Worm (Caenorhabditis elegans) whole organism, L4/young adult: ENCODE measurements around the gene F39D8.3.

Experiments
- dao-5 ChIP-seq: sonication (generic microtip); optimal IDR thresholded peaks from 2 replicates; lab custom pipeline; 2016; ENCODE audit warnings: missing genotype, missing genetic modification characterization, moderate library complexity, missing compliant biosample characterization
- him-1 ChIP-seq: sonication (generic microtip); optimal IDR thresholded peaks from 2 replicates; lab custom pipeline; 2016; ENCODE audit warnings: missing genotype, missing genetic modification reagents, missing genetic modification characterization, missing compliant biosample characterization

DNA sequence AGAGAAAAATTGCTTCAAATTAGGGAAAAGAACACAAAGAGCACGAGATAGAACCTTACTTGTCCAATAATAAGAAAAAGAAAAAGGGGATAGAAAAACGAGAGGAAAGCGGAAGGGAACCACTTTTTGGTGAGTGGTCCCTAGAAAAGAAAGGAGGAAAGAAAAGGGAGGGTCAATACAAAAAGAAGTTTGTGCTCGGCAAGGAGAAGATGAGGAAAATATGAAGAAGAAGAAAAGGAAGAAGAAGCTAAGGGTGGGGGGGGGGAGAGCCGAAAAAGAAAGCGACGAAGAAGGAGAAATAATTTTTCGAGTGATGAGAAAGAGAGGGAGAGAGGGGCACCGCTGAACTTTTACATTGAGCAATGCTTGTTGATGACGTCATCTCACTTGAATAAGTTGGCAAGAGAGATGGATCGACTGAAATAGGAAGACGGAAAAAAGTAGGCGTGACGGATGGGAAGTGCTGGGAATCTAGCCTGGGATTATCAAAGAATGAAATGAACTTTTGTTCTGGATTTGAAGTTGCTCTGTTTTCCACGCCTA lies 34.9 kb upstream of the F39D8.3 start:
- TF ChIP-seq dao-5 (tag; lab: Kevin White, UChicago) (no peak), him-1 (tag; lab: Kevin White, UChicago) (peak; percentile 71)
